Fruit fly (Drosophila melanogaster) whole organism, embryonic: ENCODE results near the gene Gr98b.

Experiments used
- Adf1 ChIP-seq: fragments of 200-800 bp; sonication (Bioruptor generic); IDR thresholded peaks from 2 replicates; pipeline ENCODE4 v1.3.6; 2022; ENCODE audit warnings: missing biosample characterization, missing genetic modification characterization
- CG12071 ChIP-seq: fragments of 200-800 bp; sonication (Bioruptor generic); optimal IDR thresholded peaks from 3 replicates; lab custom pipeline; 2018; ENCODE audit warnings: missing biosample characterization, mild to moderate bottlenecking, missing genetic modification characterization
- CG12155 ChIP-seq: fragments of 200-800 bp; sonication (Bioruptor generic); optimal IDR thresholded peaks from 3 replicates; lab custom pipeline; 2016; ENCODE audit warnings: missing biosample characterization, missing genetic modification characterization
- CG12219 ChIP-seq: fragments of 200-800 bp; sonication (Bioruptor generic); optimal IDR thresholded peaks from 3 replicates; lab custom pipeline; 2018; ENCODE audit warnings: missing biosample characterization, mild to moderate bottlenecking, missing genetic modification characterization
- CG13424 ChIP-seq: fragments of 200-800 bp; sonication (Bioruptor generic); optimal IDR thresholded peaks from 2 replicates; lab custom pipeline; 2019; ENCODE audit warnings: missing biosample characterization, mild to moderate bottlenecking, missing genetic modification characterization, moderate library complexity
- CG14965 ChIP-seq: fragments of 200-800 bp; sonication (Bioruptor generic); optimal IDR thresholded peaks from 2 replicates; lab custom pipeline; 2016; ENCODE audit warnings: missing biosample characterization, missing genetic modification characterization, borderline replicate concordance
- CG15011 ChIP-seq: fragments of 200-800 bp; sonication (Bioruptor generic); optimal IDR thresholded peaks from 3 replicates; lab custom pipeline; 2018; ENCODE audit warnings: missing biosample characterization, mild to moderate bottlenecking, missing genetic modification characterization
- CG15696 ChIP-seq: fragments of 200-800 bp; sonication (Bioruptor generic); optimal IDR thresholded peaks from 2 replicates; lab custom pipeline; 2019; ENCODE audit warnings: missing biosample characterization, mild to moderate bottlenecking, missing genetic modification characterization, moderate library complexity
- CG17385 ChIP-seq: fragments of 200-800 bp; sonication (Bioruptor generic); optimal IDR thresholded peaks from 3 replicates; lab custom pipeline; 2018; ENCODE audit warnings: missing biosample characterization, mild to moderate bottlenecking, missing genetic modification characterization
- CG17568 ChIP-seq: fragments of 200-800 bp; sonication (Bioruptor generic); optimal IDR thresholded peaks from 2 replicates; lab custom pipeline; 2018; ENCODE audit warnings: missing biosample characterization, mild to moderate bottlenecking, missing genetic modification characterization, moderate library complexity
- CG17912 ChIP-seq: fragments of 200-800 bp; sonication (Bioruptor generic); optimal IDR thresholded peaks from 2 replicates; lab custom pipeline; 2018; ENCODE audit warnings: missing biosample characterization, mild to moderate bottlenecking, missing genetic modification characterization
- CG18599 ChIP-seq: fragments of 200-800 bp; sonication (Bioruptor generic); optimal IDR thresholded peaks from 3 replicates; lab custom pipeline; 2017; ENCODE audit warnings: missing biosample characterization, missing genetic modification characterization, mild to moderate bottlenecking, moderate library complexity, missing genetic modification reagents
- CG2199 ChIP-seq: fragments of 200-800 bp; sonication (Bioruptor generic); IDR thresholded peaks from 3 replicates; pipeline ENCODE4 v1.3.6; 2022; ENCODE audit warnings: missing biosample characterization, missing genetic modification characterization
- CG2678 ChIP-seq: fragments of 200-800 bp; sonication (Bioruptor generic); optimal IDR thresholded peaks from 3 replicates; lab custom pipeline; 2019; ENCODE audit warnings: missing biosample characterization, mild to moderate bottlenecking, missing genetic modification characterization, moderate library complexity
- CG31388 ChIP-seq: fragments of 200-800 bp; sonication (Bioruptor generic); optimal IDR thresholded peaks from 2 replicates; lab custom pipeline; 2016; ENCODE audit warnings: missing biosample characterization, missing genetic modification characterization
- CG31441 ChIP-seq: fragments of 200-800 bp; sonication (Bioruptor generic); IDR thresholded peaks from 2 replicates; pipeline ENCODE4 v1.3.6; 2022; ENCODE audit warnings: missing biosample characterization, missing genetic modification characterization
- CG34224 ChIP-seq: fragments of 200-800 bp; sonication (Bioruptor generic); IDR thresholded peaks from 3 replicates; pipeline ENCODE4 v1.3.6; 2022; ENCODE audit warnings: missing biosample characterization, missing genetic modification characterization; ENCODE audit not compliant: partially characterized antibody
- CG34376 ChIP-seq: fragments of 200-800 bp; sonication (Bioruptor generic); optimal IDR thresholded peaks from 2 replicates; lab custom pipeline; 2018; ENCODE audit warnings: missing biosample characterization, mild to moderate bottlenecking, missing genetic modification characterization
- CG4404 ChIP-seq: fragments of 200-800 bp; sonication (Bioruptor generic); IDR thresholded peaks from 2 replicates; pipeline ENCODE4 v1.3.6; 2022; ENCODE audit warnings: missing biosample characterization, missing genetic modification characterization
- CG4820 ChIP-seq: fragments of 200-800 bp; sonication (Bioruptor generic); optimal IDR thresholded peaks from 3 replicates; lab custom pipeline; 2016; ENCODE audit warnings: missing biosample characterization, missing genetic modification characterization
- CG5953 ChIP-seq: fragments of 200-800 bp; sonication (Bioruptor generic); IDR thresholded peaks from 2 replicates; pipeline ENCODE4 v1.3.6; 2022; ENCODE audit warnings: missing biosample characterization, missing genetic modification characterization
- CG6765 ChIP-seq: fragments of 200-800 bp; sonication (Bioruptor generic); optimal IDR thresholded peaks from 3 replicates; lab custom pipeline; 2017; ENCODE audit warnings: missing biosample characterization, mild to moderate bottlenecking, missing genetic modification characterization
- CG6791 ChIP-seq: fragments of 200-800 bp; sonication (Bioruptor generic); IDR thresholded peaks from 3 replicates; pipeline ENCODE4 v1.3.6; 2022; ENCODE audit warnings: missing biosample characterization, missing genetic modification characterization; ENCODE audit not compliant: partially characterized antibody
- CG8290 ChIP-seq, 3 experiments: fragments of 200-800 bp; sonication (Bioruptor generic); optimal IDR thresholded peaks; 2 replicates each; lab custom pipeline; 2016 to 2019; ENCODE audit warnings: missing biosample characterization in 3 of 3, missing genetic modification characterization in 3 of 3, mild to moderate bottlenecking in 2 of 3, moderate library complexity in 1 of 3
- CG9727 ChIP-seq: fragments of 200-800 bp; sonication (Bioruptor generic); optimal IDR thresholded peaks from 3 replicates; lab custom pipeline; 2017; ENCODE audit warnings: missing biosample characterization, mild to moderate bottlenecking, missing genetic modification characterization
- CG9817 ChIP-seq: fragments of 200-800 bp; sonication (Bioruptor generic); optimal IDR thresholded peaks from 2 replicates; lab custom pipeline; 2018; ENCODE audit warnings: missing biosample characterization, mild to moderate bottlenecking, missing genetic modification characterization, moderate library complexity
- CHES-1-like ChIP-seq: fragments of 200-800 bp; sonication (Bioruptor generic); optimal IDR thresholded peaks from 2 replicates; lab custom pipeline; 2016; ENCODE audit warnings: missing biosample characterization, missing genetic modification characterization
- CoRest ChIP-seq: fragments of 200-800 bp; sonication (Bioruptor generic); optimal IDR thresholded peaks from 3 replicates; lab custom pipeline; 2018; ENCODE audit warnings: missing biosample characterization, mild to moderate bottlenecking, missing genetic modification characterization, moderate library complexity
- CrebB ChIP-seq: fragments of 200-800 bp; sonication (Bioruptor generic); optimal IDR thresholded peaks from 3 replicates; lab custom pipeline; 2018; ENCODE audit warnings: missing biosample characterization, mild to moderate bottlenecking, missing genetic modification characterization
- Dip2 ChIP-seq: fragments of 200-800 bp; sonication (Bioruptor generic); IDR thresholded peaks from 2 replicates; pipeline ENCODE4 v1.3.6; 2022; ENCODE audit warnings: missing biosample characterization, missing genetic modification characterization
- Eip74EF ChIP-seq, 2 experiments: fragments of 200-800 bp in 1 of 2; fragments of >200 bp in 1 of 2; sonication (Bioruptor generic) in 1 of 2; optimal IDR thresholded peaks; 2 replicates each; lab custom pipeline; 2017 to 2019; ENCODE audit warnings: missing biosample characterization in 2 of 2, missing genetic modification characterization in 2 of 2, mild to moderate bottlenecking in 1 of 2, moderate library complexity in 1 of 2
- Ets65A ChIP-seq: fragments of 200-800 bp; sonication (Bioruptor generic); peaks from one replicate; lab custom pipeline; 2016; ENCODE audit warnings: missing biosample characterization, missing genetic modification characterization
- H15 ChIP-seq: fragments of 200-800 bp; sonication (Bioruptor generic); IDR thresholded peaks from 3 replicates; pipeline ENCODE4 v1.3.6; 2022; ENCODE audit warnings: missing biosample characterization, missing genetic modification characterization
- Hr51 ChIP-seq, 2 experiments: fragments of 200-800 bp; sonication (Bioruptor generic); optimal IDR thresholded peaks; 2 replicates in 1 of 2; 3 replicates in 1 of 2; lab custom pipeline; 2016 to 2018; ENCODE audit warnings: missing biosample characterization in 2 of 2, missing genetic modification characterization in 2 of 2, mild to moderate bottlenecking in 1 of 2, moderate library complexity in 1 of 2
- Kr ChIP-seq: fragments of 200-800 bp; sonication (Bioruptor generic); optimal IDR thresholded peaks from 2 replicates; lab custom pipeline; 2017; ENCODE audit warnings: missing biosample characterization, mild to moderate bottlenecking, missing genetic modification characterization
- Myb ChIP-seq: fragments of 200-800 bp; sonication (Bioruptor generic); optimal IDR thresholded peaks from 2 replicates; lab custom pipeline; 2016; ENCODE audit warnings: missing biosample characterization, missing genetic modification characterization
- Poxn ChIP-seq: fragments of 200-800 bp; sonication (Bioruptor generic); IDR thresholded peaks from 2 replicates; pipeline ENCODE4 v1.3.6; 2022; ENCODE audit warnings: missing biosample characterization, missing genetic modification characterization
- Ptx1 ChIP-seq: fragments of 200-800 bp; sonication (Bioruptor generic); IDR thresholded peaks from 2 replicates; pipeline ENCODE4 v1.3.6; 2022; ENCODE audit warnings: missing biosample characterization, missing genetic modification characterization
- ase ChIP-seq: fragments of 200-800 bp; sonication (Bioruptor generic); IDR thresholded peaks from 3 replicates; pipeline ENCODE4 v1.3.6; 2022; ENCODE audit warnings: missing biosample characterization, missing genetic modification characterization
- ato ChIP-seq: fragments of 200-800 bp; sonication (Bioruptor generic); IDR thresholded peaks from 2 replicates; pipeline ENCODE4 v1.3.6; 2022; ENCODE audit warnings: missing biosample characterization, missing genetic modification characterization; ENCODE audit not compliant: partially characterized antibody
- chm ChIP-seq: fragments of 200-800 bp; sonication (Bioruptor generic); IDR thresholded peaks from 2 replicates; pipeline ENCODE4 v1.3.6; 2022; ENCODE audit warnings: missing biosample characterization, missing genetic modification characterization
- fu2 ChIP-seq: fragments of 200-800 bp; sonication (Bioruptor generic); optimal IDR thresholded peaks from 2 replicates; lab custom pipeline; 2016; ENCODE audit warnings: missing biosample characterization, missing genetic modification characterization
- lab ChIP-seq: fragments of 200-800 bp; sonication (Bioruptor generic); optimal IDR thresholded peaks from 3 replicates; lab custom pipeline; 2017; ENCODE audit warnings: missing biosample characterization, missing genetic modification characterization, mild to moderate bottlenecking, moderate library complexity, missing genetic modification reagents
- otp ChIP-seq: fragments of 200-800 bp; sonication (Bioruptor generic); IDR thresholded peaks from 3 replicates; pipeline ENCODE4, ENCODE4 v1.3.6; 2022; ENCODE audit warnings: missing biosample characterization, missing genetic modification characterization
- pho ChIP-seq: fragments of 200-800 bp; sonication (Bioruptor generic); optimal IDR thresholded peaks from 2 replicates; lab custom pipeline; 2016; ENCODE audit warnings: missing biosample characterization, missing genetic modification characterization
- row ChIP-seq: fragments of 200-800 bp; sonication (Bioruptor generic); IDR thresholded peaks from 3 replicates; pipeline ENCODE4 v1.3.6; 2022; ENCODE audit warnings: missing biosample characterization, missing genetic modification characterization
- toy ChIP-seq: fragments of 200-800 bp; sonication (Bioruptor generic); IDR thresholded peaks from 2 replicates; pipeline ENCODE4 v1.3.6; 2022; ENCODE audit warnings: missing biosample characterization, missing genetic modification characterization
- usp ChIP-seq: fragments of >200 bp; optimal IDR thresholded peaks from 2 replicates; lab custom pipeline; 2017; ENCODE audit warnings: missing biosample characterization, missing genetic modification characterization
- zfh2 ChIP-seq: fragments of 200-800 bp; sonication (Bioruptor generic); optimal IDR thresholded peaks from 2 replicates; lab custom pipeline; 2016; ENCODE audit warnings: missing biosample characterization, missing genetic modification characterization

The Gr98b gene

dm6 chr3R:27517157-27517556, 25.1 kb upstream of the Gr98b start, which contains the start of gene CG13972:
TSS of gene CG13972 (minus strand) at chr3R:27517257.
- TF ChIP-seq Ets65A (peak; percentile 88), Kr (GFP tag; lab: Kevin White, UChicago) (no peak)

- no peak for TF ChIP-seq CG17385 (GFP tag; lab: Kevin White, UChicago)
- no peak for TF ChIP-seq CG17568
- no peak for TF ChIP-seq CG13424
- no peak for TF ChIP-seq otp
- TF ChIP-seq CG12219 (GFP tag; lab: Kevin White, UChicago), result no peak
- peak; percentile 11 for TF ChIP-seq CG15696 (tag; lab: Kevin White, UChicago)
- no peak for TF ChIP-seq CG31388
- no peak for TF ChIP-seq CG6791 (GFP tag; lab: Robert Waterston, UW)
- no peak for TF ChIP-seq CG4404
- TF ChIP-seq usp (GFP tag; lab: Kevin White, UChicago), result no peak
- TF ChIP-seq CG2199 (GFP tag; lab: Robert Waterston, UW), result no peak
- TF ChIP-seq CG2678 (tag; lab: Kevin White, UChicago), result peak; percentile 9
- no peak for TF ChIP-seq CG34376 (GFP tag; lab: Kevin White, UChicago)
- no peak for TF ChIP-seq CG34224 (GFP tag; lab: Robert Waterston, UW)
- peak; percentile 34 for TF ChIP-seq lab (GFP tag; lab: Kevin White, UChicago)
- no peak for TF ChIP-seq Adf1
- no peak for TF ChIP-seq CG8290 (GFP tag; optimal IDR thresholded peaks at IDR 0.05; lab: Kevin White, UChicago)
- no peak for TF ChIP-seq CG8290 (tag; optimal IDR thresholded peaks at IDR 0.05; lab: Kevin White, UChicago)
- no peak for TF ChIP-seq CHES-1-like (GFP tag; lab: Kevin White, UChicago)
- TF ChIP-seq CG31441 (GFP tag; lab: Robert Waterston, UW), result 0 out of 2 replicates have a peak, but pooled peaks have one; percentile 32
- no peak for TF ChIP-seq CG6765 (GFP tag; lab: Kevin White, UChicago)
- TF ChIP-seq CG15011, result no peak
- TF ChIP-seq pho, result no peak
- TF ChIP-seq CoRest (tag; lab: Kevin White, UChicago), result no peak
- TF ChIP-seq Ets65A, result peak; percentile 90
- no peak for TF ChIP-seq fu2 (GFP tag; lab: Kevin White, UChicago)
- no peak for TF ChIP-seq Hr51 (GFP tag; optimal IDR thresholded peaks at IDR 0.05; lab: Kevin White, UChicago)
- TF ChIP-seq CG5953 (GFP tag; lab: Robert Waterston, UW), result no peak
- TF ChIP-seq chm (GFP tag; lab: Robert Waterston, UW), result no peak
- no peak for TF ChIP-seq row (GFP tag; lab: Robert Waterston, UW)
- no peak for TF ChIP-seq CG4820
- TF ChIP-seq Dip2 (GFP tag; lab: Robert Waterston, UW), result no peak
- TF ChIP-seq ato (GFP tag; lab: Robert Waterston, UW), result no peak
- no peak for TF ChIP-seq Poxn (GFP tag; lab: Robert Waterston, UW)
- peak; percentile 20 for TF ChIP-seq CG9727
- TF ChIP-seq CG18599 (GFP tag; lab: Kevin White, UChicago), result peak; percentile 32
- TF ChIP-seq CG17912 (GFP tag; lab: Kevin White, UChicago), result no peak
- TF ChIP-seq CG9817 (tag; lab: Kevin White, UChicago), result no peak
- no peak for TF ChIP-seq toy (GFP tag; lab: Robert Waterston, UW)
- TF ChIP-seq zfh2 (GFP tag; lab: Kevin White, UChicago), result no peak
- no peak for TF ChIP-seq H15 (GFP tag; lab: Robert Waterston, UW)
- no peak for TF ChIP-seq CG12071 (GFP tag; lab: Kevin White, UChicago)
- TF ChIP-seq CrebB, result no peak
- TF ChIP-seq CG12155 (GFP tag; lab: Kevin White, UChicago), result no peak
- 0 out of 2 replicates have a peak, but pooled peaks have one; percentile 10 for TF ChIP-seq Ptx1 (GFP tag; lab: Robert Waterston, UW)
- TF ChIP-seq Eip74EF (GFP tag; optimal IDR thresholded peaks at IDR 0.05; lab: Kevin White, UChicago), result no peak
- TF ChIP-seq CG14965, result no peak
- no peak for TF ChIP-seq ase (GFP tag; lab: Robert Waterston, UW)
- no peak for TF ChIP-seq Myb (GFP tag; lab: Kevin White, UChicago)
Measured at dm6 chr3R:27519879-27520278, 22.4 kb upstream of the Gr98b start.
